Worm (Caenorhabditis elegans): ENCODE measurements around the gene F20A1.2.

DNA sequence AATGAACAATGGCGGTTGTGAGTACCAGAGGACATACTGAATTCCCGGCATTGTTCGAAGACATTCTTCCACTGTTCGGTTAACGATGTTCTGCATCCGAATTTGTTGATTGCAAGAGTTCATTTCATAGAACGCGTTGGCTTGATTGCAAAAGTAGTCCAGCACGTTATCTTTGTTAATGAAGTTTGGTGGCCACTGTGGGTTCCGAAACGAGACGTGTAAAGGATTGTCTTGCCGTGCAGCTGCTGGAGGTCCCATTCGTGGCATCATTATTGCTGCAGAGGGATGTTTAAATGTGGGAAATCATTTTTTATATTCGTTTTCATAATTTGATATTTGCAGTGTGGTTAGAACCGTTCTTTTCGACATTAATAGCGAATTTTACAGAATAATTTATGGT is 13.2 kb downstream of the F20A1.2 start, which contains the start of gene mdt-6:
- TF ChIP-seq ces-1 (GFP tag; optimal IDR thresholded peaks at IDR 0.05) (no peak), lsy-2 (tag; optimal IDR thresholded peaks at IDR 0.05) (no peak)
